Worm (Caenorhabditis elegans) whole organism, young adult: ENCODE measurements around the gene ZK822.10.

Experiments used
- T26A5.8 ChIP-seq: sonication (generic microtip); optimal IDR thresholded peaks from 2 replicates; lab custom pipeline; 2016; ENCODE audit warnings: missing genetic modification characterization, missing compliant biosample characterization
- ama-1 ChIP-seq, 3 experiments: fragments of 150-350 bp in 1 of 3; sonication (generic microtip) in 2 of 3; optimal IDR thresholded peaks; 2 replicates each; lab custom pipeline; 2014 to 2018; ENCODE audit warnings: missing biosample characterization in 2 of 3, missing genetic modification characterization in 2 of 3, missing genetic modification reagents in 2 of 3
- attf-3 ChIP-seq: fragments of 200-800 bp; sonication (Bioruptor generic); conservative IDR thresholded peaks from 2 replicates; pipeline ENCODE4 v1.3.6; 2022; ENCODE audit warnings: missing genetic modification reagents, missing genetic modification characterization, missing compliant biosample characterization
- lsy-27 ChIP-seq: sonication (generic microtip); optimal IDR thresholded peaks from 2 replicates; lab custom pipeline; 2017; ENCODE audit warnings: missing genetic modification characterization, mild to moderate bottlenecking, missing compliant biosample characterization, antibody characterized with exemption, missing genotype, borderline replicate concordance; ENCODE audit not compliant: insufficient read depth
- madf-3 ChIP-seq: fragments of 200-800 bp; sonication (Bioruptor generic); IDR thresholded peaks from 2 replicates; pipeline ENCODE4 v1.3.6; 2022; ENCODE audit warnings: missing genetic modification reagents, missing genetic modification characterization, missing compliant biosample characterization
- nhr-120 ChIP-seq: fragments of 200-800 bp; sonication (Bioruptor generic); IDR thresholded peaks from 2 replicates; pipeline ENCODE4 v1.3.6; 2022; ENCODE audit warnings: missing genetic modification characterization, missing compliant biosample characterization
- pha-4 ChIP-seq: fragments of 150-350 bp; sonication (generic microtip); optimal IDR thresholded peaks from 2 replicates; lab custom pipeline; 2014; ENCODE audit warnings: missing biosample characterization, missing genetic modification reagents, missing genetic modification characterization
- ztf-18 ChIP-seq: sonication (generic microtip); optimal IDR thresholded peaks from 2 replicates; lab custom pipeline; 2016; ENCODE audit warnings: missing genotype, mild to moderate bottlenecking, missing genetic modification characterization, missing compliant biosample characterization

ce11 chrIV:11901215-11901614, 15.7 kb upstream of the ZK822.10 start:
- TF ChIP-seq madf-3 (GFP tag; lab: Robert Waterston, UW) (no peak), ama-1 (optimal IDR thresholded peaks at IDR 0.05; lab: Kevin White, UChicago) (no peak), ama-1 (GFP tag; optimal IDR thresholded peaks at IDR 0.05; lab: Kevin White, UChicago) (no peak), ztf-18 (no peak), attf-3 (GFP tag; lab: Robert Waterston, UW) (no peak), T26A5.8 (tag; lab: Kevin White, UChicago) (no peak), pha-4 (no peak), nhr-120 (GFP tag; lab: Robert Waterston, UW) (no peak), lsy-27 (tag; lab: Kevin White, UChicago) (no peak)
